Worm (Caenorhabditis elegans) whole organism, young adult: Measurements from ENCODE around the gene B0024.11.

ENCODE experiments used
- B0019.2 ChIP-seq: fragments of 200-800 bp; sonication (Bioruptor generic); conservative IDR thresholded peaks from 2 replicates; pipeline ENCODE4 v1.3.6; 2022; ENCODE audit warnings: missing genetic modification reagents, missing genetic modification characterization, missing compliant biosample characterization
- B0035.1 ChIP-seq: sonication (generic microtip); optimal IDR thresholded peaks from 2 replicates; lab custom pipeline; 2016; ENCODE audit warnings: missing genetic modification characterization, mild to moderate bottlenecking, missing compliant biosample characterization, missing genotype, missing genetic modification reagents
- C17E4.6 ChIP-seq: fragments of 200-800 bp; sonication (Bioruptor generic); IDR thresholded peaks from 2 replicates; pipeline ENCODE4 v1.3.6; 2022; ENCODE audit warnings: missing genetic modification reagents, missing genetic modification characterization, missing compliant biosample characterization
- F10E7.11 ChIP-seq: sonication (generic microtip); optimal IDR thresholded peaks from 2 replicates; lab custom pipeline; 2017; ENCODE audit warnings: mild to moderate bottlenecking, missing genetic modification characterization, moderate library complexity, missing compliant biosample characterization
- F33H1.4 ChIP-seq: fragments of 200-800 bp; sonication (Bioruptor generic); IDR thresholded peaks from 2 replicates; pipeline ENCODE4 v1.3.6; 2022; ENCODE audit warnings: missing genetic modification reagents, missing genetic modification characterization, missing compliant biosample characterization
- F57A8.1 ChIP-seq: fragments of 200-800 bp; sonication (Bioruptor generic); optimal IDR thresholded peaks from 2 replicates; lab custom pipeline; 2018; ENCODE audit warnings: mild to moderate bottlenecking, missing genetic modification characterization, moderate library complexity, missing compliant biosample characterization
- K12H6.12 ChIP-seq: fragments of 200-800 bp; sonication (Bioruptor generic); optimal IDR thresholded peaks from 2 replicates; lab custom pipeline; 2018; ENCODE audit warnings: mild to moderate bottlenecking, missing genetic modification characterization, missing compliant biosample characterization
- T07F8.4 ChIP-seq: sonication (generic microtip); optimal IDR thresholded peaks from 2 replicates; lab custom pipeline; 2016; ENCODE audit warnings: mild to moderate bottlenecking, missing genetic modification characterization, moderate library complexity, missing compliant biosample characterization
- T26A5.8 ChIP-seq: sonication (generic microtip); optimal IDR thresholded peaks from 2 replicates; lab custom pipeline; 2016; ENCODE audit warnings: missing genetic modification characterization, missing compliant biosample characterization
- Y53G8AR.9 ChIP-seq: fragments of 200-800 bp; sonication (Bioruptor generic); conservative IDR thresholded peaks from 2 replicates; pipeline ENCODE4 v1.3.6; 2022; ENCODE audit warnings: missing genetic modification reagents, missing genetic modification characterization, missing compliant biosample characterization
- aptf-2 ChIP-seq: fragments of 200-800 bp; sonication (Bioruptor generic); conservative IDR thresholded peaks from 2 replicates; pipeline ENCODE4 v1.3.6; 2022; ENCODE audit warnings: missing genetic modification reagents, missing genetic modification characterization, missing compliant biosample characterization
- atf-7 ChIP-seq: sonication (generic microtip); optimal IDR thresholded peaks from 2 replicates; lab custom pipeline; 2017; ENCODE audit warnings: mild to moderate bottlenecking, missing genetic modification characterization, missing compliant biosample characterization
- attf-3 ChIP-seq: fragments of 200-800 bp; sonication (Bioruptor generic); conservative IDR thresholded peaks from 2 replicates; pipeline ENCODE4 v1.3.6; 2022; ENCODE audit warnings: missing genetic modification reagents, missing genetic modification characterization, missing compliant biosample characterization
- attf-6 ChIP-seq: fragments of 200-800 bp; sonication (Bioruptor generic); IDR thresholded peaks from 2 replicates; pipeline ENCODE4 v1.3.6; 2022; ENCODE audit warnings: missing genetic modification reagents, missing genetic modification characterization, missing compliant biosample characterization
- bed-1 ChIP-seq: fragments of 200-800 bp; sonication (Bioruptor generic); IDR thresholded peaks from 2 replicates; pipeline ENCODE4 v1.3.6; 2022; ENCODE audit warnings: missing genetic modification reagents, missing genetic modification characterization, missing compliant biosample characterization
- bed-2 ChIP-seq: fragments of 200-800 bp; sonication (Bioruptor generic); IDR thresholded peaks from 2 replicates; pipeline ENCODE4 v1.3.6; 2022; ENCODE audit warnings: missing genetic modification reagents, missing genetic modification characterization, missing compliant biosample characterization
- cebp-2 ChIP-seq: fragments of 200-800 bp; sonication (Bioruptor generic); IDR thresholded peaks from 2 replicates; pipeline ENCODE4 v1.3.6; 2022; ENCODE audit warnings: missing genetic modification characterization, missing compliant biosample characterization
- ceh-27 ChIP-seq: fragments of 200-800 bp; sonication (Bioruptor generic); optimal IDR thresholded peaks from 2 replicates; lab custom pipeline; 2018; ENCODE audit warnings: mild to moderate bottlenecking, missing genetic modification characterization, moderate library complexity, missing compliant biosample characterization
- ceh-40 ChIP-seq: fragments of 200-800 bp; sonication (Bioruptor generic); IDR thresholded peaks from 2 replicates; pipeline ENCODE4 v1.3.6; 2022; ENCODE audit warnings: missing genetic modification characterization, missing compliant biosample characterization
- dpff-1 ChIP-seq: sonication (generic microtip); optimal IDR thresholded peaks from 2 replicates; lab custom pipeline; 2017; ENCODE audit warnings: mild to moderate bottlenecking, missing genetic modification characterization, missing compliant biosample characterization
- dpl-1 ChIP-seq: fragments of 150-350 bp; optimal IDR thresholded peaks from 2 replicates; lab custom pipeline; 2014; ENCODE audit warnings: missing biosample characterization, missing genetic modification reagents, missing genetic modification characterization
- efl-1 ChIP-seq: fragments of 150-350 bp; optimal IDR thresholded peaks from 2 replicates; lab custom pipeline; 2014; ENCODE audit warnings: missing biosample characterization, missing genetic modification reagents, missing genetic modification characterization
- egl-44 ChIP-seq: fragments of 200-800 bp; sonication (Bioruptor generic); IDR thresholded peaks from 2 replicates; pipeline ENCODE4 v1.3.6; 2022; ENCODE audit warnings: missing genetic modification reagents, missing genetic modification characterization, missing compliant biosample characterization
- gei-17 ChIP-seq: fragments of 200-800 bp; sonication (Bioruptor generic); optimal IDR thresholded peaks from 2 replicates; lab custom pipeline; 2018; ENCODE audit warnings: mild to moderate bottlenecking, missing genetic modification characterization, missing compliant biosample characterization
- hlh-12 ChIP-seq: sonication (generic microtip); optimal IDR thresholded peaks from 2 replicates; lab custom pipeline; 2016; ENCODE audit warnings: missing genetic modification characterization, missing compliant biosample characterization
- hlh-26 ChIP-seq: fragments of 200-800 bp; sonication (Bioruptor generic); conservative IDR thresholded peaks from 2 replicates; pipeline ENCODE4 v1.3.6; 2022; ENCODE audit warnings: missing genetic modification reagents, missing genetic modification characterization, missing compliant biosample characterization
- hmg-20 ChIP-seq: fragments of 200-800 bp; sonication (Bioruptor generic); IDR thresholded peaks from 2 replicates; pipeline ENCODE4 v1.3.6; 2022; ENCODE audit warnings: missing genetic modification reagents, missing genetic modification characterization, missing compliant biosample characterization
- let-526 ChIP-seq: fragments of 200-800 bp; sonication (Bioruptor generic); IDR thresholded peaks from 2 replicates; pipeline ENCODE4 v1.3.6; 2022; ENCODE audit warnings: missing genetic modification reagents, missing genetic modification characterization, missing compliant biosample characterization
- lin-35 ChIP-seq, 3 experiments: fragments of 150-350 bp in 2 of 3; sonication (generic microtip) in 1 of 3; optimal IDR thresholded peaks; 2 replicates each; lab custom pipeline; 2014 to 2018; ENCODE audit warnings: missing biosample characterization in 3 of 3, missing genetic modification characterization in 3 of 3, missing genetic modification reagents in 3 of 3
- lin-40 ChIP-seq: sonication (generic microtip); optimal IDR thresholded peaks from 2 replicates; lab custom pipeline; 2016; ENCODE audit warnings: missing genetic modification characterization, mild to moderate bottlenecking, missing compliant biosample characterization, missing genotype, missing genetic modification reagents
- madf-6 ChIP-seq: fragments of 200-800 bp; sonication (Bioruptor generic); IDR thresholded peaks from 2 replicates; pipeline ENCODE4 v1.3.6; 2022; ENCODE audit warnings: missing genetic modification reagents, missing genetic modification characterization, missing compliant biosample characterization
- mes-4 ChIP-seq: sonication (generic microtip); optimal IDR thresholded peaks from 2 replicates; lab custom pipeline; 2016; ENCODE audit warnings: missing genotype, missing genetic modification characterization, missing compliant biosample characterization
- nfyb-1 ChIP-seq: fragments of 200-800 bp; sonication (Bioruptor generic); IDR thresholded peaks from 2 replicates; pipeline ENCODE4 v1.3.6; 2022; ENCODE audit warnings: missing genetic modification reagents, missing genetic modification characterization, missing compliant biosample characterization
- nhr-120 ChIP-seq: fragments of 200-800 bp; sonication (Bioruptor generic); IDR thresholded peaks from 2 replicates; pipeline ENCODE4 v1.3.6; 2022; ENCODE audit warnings: missing genetic modification characterization, missing compliant biosample characterization
- nhr-179 ChIP-seq: sonication (generic microtip); optimal IDR thresholded peaks from 2 replicates; lab custom pipeline; 2016; ENCODE audit warnings: mild to moderate bottlenecking, missing genetic modification characterization, missing compliant biosample characterization
- nhr-27 ChIP-seq: fragments of 200-800 bp; sonication (Bioruptor generic); optimal IDR thresholded peaks from 2 replicates; lab custom pipeline; 2018; ENCODE audit warnings: mild to moderate bottlenecking, missing genetic modification characterization, moderate library complexity, missing compliant biosample characterization
- nhr-80 ChIP-seq: sonication (generic microtip); optimal IDR thresholded peaks from 2 replicates; lab custom pipeline; 2016; ENCODE audit warnings: missing genetic modification characterization, missing compliant biosample characterization
- rcor-1 ChIP-seq: fragments of 200-800 bp; sonication (Bioruptor generic); IDR thresholded peaks from 2 replicates; pipeline ENCODE4 v1.3.6; 2022; ENCODE audit warnings: missing genetic modification reagents, missing genetic modification characterization, missing compliant biosample characterization
- rec-8 ChIP-seq, 2 experiments: sonication (generic microtip); optimal IDR thresholded peaks; 2 replicates each; lab custom pipeline; 2016; ENCODE audit warnings: mild to moderate bottlenecking in 2 of 2, missing genetic modification characterization in 2 of 2, missing genetic modification reagents in 2 of 2, missing genotype in 2 of 2, missing biosample characterization in 1 of 2, missing compliant biosample characterization in 1 of 2, moderate library complexity in 1 of 2
- repo-1 ChIP-seq: sonication (generic microtip); optimal IDR thresholded peaks from 2 replicates; lab custom pipeline; 2017; ENCODE audit warnings: mild to moderate bottlenecking, missing genetic modification characterization, missing compliant biosample characterization
- somi-1 ChIP-seq: fragments of 200-800 bp; sonication (Bioruptor generic); optimal IDR thresholded peaks from 2 replicates; lab custom pipeline; 2018; ENCODE audit warnings: mild to moderate bottlenecking, missing genetic modification characterization, missing compliant biosample characterization
- tbp1 ChIP-seq: fragments of 200-800 bp; sonication (Bioruptor generic); optimal IDR thresholded peaks from 2 replicates; lab custom pipeline; 2018; ENCODE audit warnings: mild to moderate bottlenecking, missing genetic modification characterization, missing compliant biosample characterization
- tbx-9 ChIP-seq: sonication (generic microtip); optimal IDR thresholded peaks from 2 replicates; lab custom pipeline; 2016; ENCODE audit warnings: borderline replicate concordance, missing genetic modification characterization, inconsistent platforms, missing compliant biosample characterization
- tlf-1 ChIP-seq: fragments of 200-800 bp; sonication (Bioruptor generic); optimal IDR thresholded peaks from 2 replicates; lab custom pipeline; 2018; ENCODE audit warnings: mild to moderate bottlenecking, missing genetic modification characterization, missing compliant biosample characterization
- unc-62 ChIP-seq: fragments of 150-350 bp; optimal IDR thresholded peaks from 2 replicates; lab custom pipeline; 2014; ENCODE audit warnings: missing biosample characterization, missing genetic modification reagents, missing genetic modification characterization
- xnd-1 ChIP-seq: sonication (generic microtip); optimal IDR thresholded peaks from 2 replicates; lab custom pipeline; 2016; ENCODE audit warnings: missing genotype, missing genetic modification reagents, missing genetic modification characterization, missing compliant biosample characterization
- zfh-2 ChIP-seq: fragments of 200-800 bp; sonication (Bioruptor generic); conservative IDR thresholded peaks from 2 replicates; pipeline ENCODE4 v1.3.6; 2022; ENCODE audit warnings: missing genetic modification reagents, missing genetic modification characterization, missing compliant biosample characterization
- ztf-18 ChIP-seq: sonication (generic microtip); optimal IDR thresholded peaks from 2 replicates; lab custom pipeline; 2016; ENCODE audit warnings: missing genotype, mild to moderate bottlenecking, missing genetic modification characterization, missing compliant biosample characterization
- ztf-28 ChIP-seq: fragments of 200-800 bp; sonication (Bioruptor generic); IDR thresholded peaks from 2 replicates; pipeline ENCODE4 v1.3.6; 2022; ENCODE audit warnings: missing genetic modification reagents, missing genetic modification characterization, missing compliant biosample characterization

Gene B0024.11

DNA sequence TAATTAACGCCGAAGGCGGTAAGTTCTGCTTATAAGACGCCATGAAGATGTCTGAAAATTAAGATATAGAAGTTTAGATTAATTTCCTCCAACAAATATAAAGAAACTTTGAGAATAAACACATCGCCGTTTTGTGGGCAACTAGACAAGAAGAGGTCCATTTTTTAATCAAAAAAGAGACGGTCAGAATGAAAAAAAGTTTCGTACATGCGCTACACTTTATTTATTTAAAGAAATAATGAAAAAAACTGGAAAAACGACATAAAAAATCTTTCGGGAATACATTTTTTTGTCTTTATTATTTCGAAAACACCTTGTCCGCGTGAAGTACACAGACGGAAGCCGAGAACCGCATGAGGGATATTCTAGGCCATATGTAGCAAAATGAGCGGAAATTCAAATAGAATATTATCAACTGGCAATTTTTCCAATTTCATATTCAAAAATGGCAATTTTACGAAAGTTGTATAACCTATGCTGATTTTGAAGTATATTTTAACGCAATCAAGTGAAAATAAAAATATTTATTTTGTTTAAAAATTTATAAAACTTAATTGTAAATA, 36.5 kb upstream of the B0024.11 start, which contains the start of gene sluh-7 (continued):
- TF ChIP-seq T07F8.4 (tag; lab: Kevin White, UChicago) (no peak), nhr-27 (tag; lab: Kevin White, UChicago) (no peak), F10E7.11 (no peak), ceh-40 (GFP tag; lab: Robert Waterston, UW) (no peak), ztf-28 (peak; percentile 65; the same call in 1 of the 2 replicates), xnd-1 (tag; lab: Kevin White, UChicago) (no peak), F33H1.4 (GFP tag; lab: Robert Waterston, UW) (peak; percentile 65), Y53G8AR.9 (GFP tag; lab: Robert Waterston, UW) (no peak), nhr-80 (no peak), atf-7 (tag; lab: Kevin White, UChicago) (no peak), gei-17 (GFP tag; lab: Kevin White, UChicago) (no peak), mes-4 (tag; lab: Kevin White, UChicago) (no peak), bed-1 (GFP tag; lab: Robert Waterston, UW) (no peak), let-526 (no peak), aptf-2 (GFP tag; lab: Robert Waterston, UW) (peak; percentile 29; the same call in 1 of the 2 replicates), lin-35 (GFP tag; optimal IDR thresholded peaks at IDR 0.05; lab: Kevin White, UChicago) (peak in 1 of 3 experiments; percentile 83), tbx-9 (tag; lab: Kevin White, UChicago) (no peak), hmg-20 (GFP tag; lab: Robert Waterston, UW) (no peak), C17E4.6 (GFP tag; lab: Robert Waterston, UW) (no peak), dpl-1 (GFP tag; lab: Kevin White, UChicago) (peak; percentile 66), lin-40 (peak; percentile 73), B0019.2 (GFP tag; lab: Robert Waterston, UW) (no peak), cebp-2 (GFP tag; lab: Robert Waterston, UW) (no peak), tbp1 (GFP tag; lab: Kevin White, UChicago) (peak; percentile 26), nfyb-1 (GFP tag; lab: Robert Waterston, UW) (no peak), rcor-1 (GFP tag; lab: Robert Waterston, UW) (no peak), ceh-27 (GFP tag; lab: Kevin White, UChicago) (peak; percentile 89), B0035.1 (no peak), somi-1 (GFP tag; lab: Kevin White, UChicago) (no peak), unc-62 (no peak), nhr-179 (no peak), efl-1 (GFP tag; lab: Kevin White, UChicago) (peak; percentile 62), K12H6.12 (tag; lab: Kevin White, UChicago) (peak; percentile 35), hlh-12 (tag; lab: Kevin White, UChicago) (no peak), attf-6 (GFP tag; lab: Robert Waterston, UW) (no peak), hlh-26 (no peak), ztf-18 (peak; percentile 15), tlf-1 (no peak), egl-44 (GFP tag; lab: Robert Waterston, UW) (no peak), T26A5.8 (no peak), F57A8.1 (GFP tag; lab: Kevin White, UChicago) (no peak), zfh-2 (GFP tag; lab: Robert Waterston, UW) (no peak), dpff-1 (tag; lab: Kevin White, UChicago) (no peak), nhr-120 (no peak), repo-1 (tag; lab: Kevin White, UChicago) (no peak), attf-3 (GFP tag; lab: Robert Waterston, UW) (no peak), bed-2 (GFP tag; lab: Robert Waterston, UW) (no peak), madf-6 (GFP tag; lab: Robert Waterston, UW) (peak; percentile 60; the same call in 1 of the 2 replicates), rec-8 (tag; optimal IDR thresholded peaks at IDR 0.05; lab: Kevin White, UChicago) (peak in 1 of 2 experiments; percentile 37)
